Fruit fly (Drosophila melanogaster): Measurements from ENCODE around the gene CG12204.

Gene CG12204

dm6 chrX:19496808-19497259 is 2.6 kb upstream of the CG12204 start (continued):
- TF ChIP-seq CG32767 (GFP tag; IDR thresholded peaks at IDR 0.05) (peak; percentile 27; the same call in 1 of the 2 replicates), CG7839 (tag; optimal IDR thresholded peaks at IDR 0.05) (no peak), CG14860 (GFP tag; IDR thresholded peaks at IDR 0.05; ENCODE audit: partially characterized antibody) (0 out of 3 replicates have a peak, but pooled peaks have one; percentile 32), mirr (GFP tag; optimal IDR thresholded peaks at IDR 0.05) (peak; percentile 77), CG11560 (tag; IDR thresholded peaks at IDR 0.05) (no peak), grn (GFP tag; optimal IDR thresholded peaks at IDR 0.05) (peak; percentile 20), CG2116 (GFP tag; optimal IDR thresholded peaks at IDR 0.05) (peak; percentile 97), shn (GFP tag; optimal IDR thresholded peaks at IDR 0.05) (no peak), al (GFP tag; IDR thresholded peaks at IDR 0.05) (no peak), CG5245 (GFP tag; optimal IDR thresholded peaks at IDR 0.05) (no peak), CG8924 (tag; optimal IDR thresholded peaks at IDR 0.05) (no peak), CG10654 (GFP tag; optimal IDR thresholded peaks at IDR 0.05) (no peak), CG18619 (GFP tag; optimal IDR thresholded peaks at IDR 0.05) (no peak), Fer3 (tag; optimal IDR thresholded peaks at IDR 0.05) (no peak), crol (GFP tag; IDR thresholded peaks at IDR 0.05) (no peak; the same call in 1 of the 2 replicates), Nf-YA (GFP tag; IDR thresholded peaks at IDR 0.05) (no peak), odd (GFP tag; optimal IDR thresholded peaks at IDR 0.05) (no peak), tap (tag; optimal IDR thresholded peaks at IDR 0.05) (no peak), CG11398 (GFP tag; optimal IDR thresholded peaks at IDR 0.05) (no peak), kah (GFP tag; optimal IDR thresholded peaks at IDR 0.05) (no peak), lbe (GFP tag; optimal IDR thresholded peaks at IDR 0.05) (peak; percentile 71), B-H1 (GFP tag; IDR thresholded peaks at IDR 0.05) (no peak), klu (GFP tag; IDR thresholded peaks at IDR 0.05) (no peak), Sry-β (GFP tag; optimal IDR thresholded peaks at IDR 0.05) (no peak), CG5180 (GFP tag; optimal IDR thresholded peaks at IDR 0.05) (no peak), h (optimal IDR thresholded peaks at IDR 0.05) (no peak), CG9215 (GFP tag; IDR thresholded peaks at IDR 0.05) (no peak), CG31224 (GFP tag; IDR thresholded peaks at IDR 0.05) (no peak), YL-1 (GFP tag; optimal IDR thresholded peaks at IDR 0.05) (peak; percentile 33), mam (GFP tag; optimal IDR thresholded peaks at IDR 0.05) (peak; percentile 15), CG31441 (GFP tag; IDR thresholded peaks at IDR 0.05) (no peak), CG18011 (GFP tag; optimal IDR thresholded peaks at IDR 0.05) (no peak), pita (GFP tag; optimal IDR thresholded peaks at IDR 0.05) (no peak), CG11504 (tag; optimal IDR thresholded peaks at IDR 0.05) (peak; percentile 21), abd-A (tag; optimal IDR thresholded peaks at IDR 0.05) (peak; percentile 23), CG14441 (GFP tag; IDR thresholded peaks at IDR 0.05) (no peak), ems (GFP tag; optimal IDR thresholded peaks at IDR 0.05) (no peak), Opbp (GFP tag; IDR thresholded peaks at IDR 0.05; ENCODE audit: partially characterized antibody) (peak; percentile 65; the same call in 1 of the 3 replicates), nau (GFP tag; optimal IDR thresholded peaks at IDR 0.05) (no peak), CG16779 (GFP tag; IDR thresholded peaks at IDR 0.05) (no peak), GATAe (GFP tag; conservative IDR thresholded peaks at IDR 0.05) (no peak), Chrac-16 (GFP tag; optimal IDR thresholded peaks at IDR 0.05) (no peak), CG10543 (GFP tag; optimal IDR thresholded peaks at IDR 0.05) (peak; percentile 44), Six4 (GFP tag; optimal IDR thresholded peaks at IDR 0.05) (no peak), gsb-n (tag; optimal IDR thresholded peaks at IDR 0.05) (no peak), CG12299 (tag; optimal IDR thresholded peaks at IDR 0.05) (no peak), Stat92E (GFP tag; optimal IDR thresholded peaks at IDR 0.05) (no peak), CG9609 (GFP tag; optimal IDR thresholded peaks at IDR 0.05) (no peak), cg (GFP tag; optimal IDR thresholded peaks at IDR 0.05) (peak; percentile 94), sqz (GFP tag; optimal IDR thresholded peaks at IDR 0.05) (no peak), CG9797 (GFP tag; optimal IDR thresholded peaks at IDR 0.05) (peak; percentile 28), ham (GFP tag; IDR thresholded peaks at IDR 0.05) (no peak)

Data from whole organism, embryonic.